Worm (Caenorhabditis elegans) whole organism, L4/young adult: ENCODE measurements around the gene F21H7.5.

Source experiments
- dao-5 ChIP-seq: sonication (generic microtip); optimal IDR thresholded peaks from 2 replicates; lab custom pipeline; 2016; ENCODE audit warnings: missing genotype, missing genetic modification characterization, moderate library complexity, missing compliant biosample characterization
- him-1 ChIP-seq: sonication (generic microtip); optimal IDR thresholded peaks from 2 replicates; lab custom pipeline; 2016; ENCODE audit warnings: missing genotype, missing genetic modification reagents, missing genetic modification characterization, missing compliant biosample characterization

DNA sequence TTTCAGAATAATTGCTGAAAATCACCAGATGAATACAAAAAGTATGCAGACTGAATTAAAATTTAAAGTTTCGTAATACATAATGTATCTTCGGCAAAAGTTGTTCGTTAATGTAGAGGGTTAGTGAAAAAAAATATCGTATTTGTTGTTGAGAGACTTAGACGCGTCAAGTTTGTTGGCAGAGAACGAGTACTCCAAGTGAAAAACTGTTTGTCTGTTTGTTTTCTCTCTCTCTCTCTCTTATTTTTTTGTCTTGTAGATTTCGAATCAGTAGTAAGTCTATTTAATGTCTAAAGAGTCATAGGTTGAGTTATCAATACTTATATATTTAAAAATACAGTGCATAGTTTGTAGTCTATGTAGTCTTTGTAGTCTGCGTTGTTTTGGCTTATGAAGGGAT, 32.2 kb downstream of the F21H7.5 start, which contains the start of the genes fbxa-2 and T13F3.8:
- TF ChIP-seq dao-5 (tag; lab: Kevin White, UChicago) (no peak), him-1 (tag; lab: Kevin White, UChicago) (no peak)
